Fruit fly (Drosophila melanogaster) whole organism, embryonic: ENCODE results near the gene awd.

ENCODE experiments used
- Blimp-1 ChIP-seq: fragments of 200-800 bp; sonication (Bioruptor generic); optimal IDR thresholded peaks from 3 replicates; lab custom pipeline; 2018; ENCODE audit warnings: missing biosample characterization, missing genetic modification characterization, mild to moderate bottlenecking, moderate library complexity, missing genetic modification reagents
- CG10267 ChIP-seq: fragments of 200-800 bp; sonication (Bioruptor generic); optimal IDR thresholded peaks from 2 replicates; lab custom pipeline; 2018; ENCODE audit warnings: missing biosample characterization, mild to moderate bottlenecking, missing genetic modification characterization, moderate library complexity
- CG14441 ChIP-seq: fragments of 200-800 bp; sonication (Bioruptor generic); IDR thresholded peaks from 2 replicates; pipeline ENCODE4 v1.3.6; 2022; ENCODE audit warnings: missing biosample characterization, missing genetic modification characterization
- CG14965 ChIP-seq: fragments of 200-800 bp; sonication (Bioruptor generic); optimal IDR thresholded peaks from 2 replicates; lab custom pipeline; 2016; ENCODE audit warnings: missing biosample characterization, missing genetic modification characterization, borderline replicate concordance
- CG1529 ChIP-seq: fragments of 200-800 bp; sonication (Bioruptor generic); optimal IDR thresholded peaks from 3 replicates; lab custom pipeline; 2018; ENCODE audit warnings: missing biosample characterization, missing genetic modification characterization
- CG17328 ChIP-seq: fragments of 200-800 bp; sonication (Bioruptor generic); IDR thresholded peaks from 2 replicates; pipeline ENCODE4 v1.3.6; 2022; ENCODE audit warnings: missing biosample characterization, missing genetic modification characterization
- CG17359 ChIP-seq: fragments of 200-800 bp; sonication (Bioruptor generic); optimal IDR thresholded peaks from 3 replicates; lab custom pipeline; 2018; ENCODE audit warnings: missing biosample characterization, mild to moderate bottlenecking, missing genetic modification characterization, moderate library complexity
- CG17612 ChIP-seq: fragments of 200-800 bp; sonication (Bioruptor generic); IDR thresholded peaks from 2 replicates; pipeline ENCODE4 v1.3.6; 2022; ENCODE audit warnings: missing biosample characterization, missing genetic modification characterization
- CG30403 ChIP-seq: fragments of 200-800 bp; sonication (Bioruptor generic); optimal IDR thresholded peaks from 3 replicates; lab custom pipeline; 2016; ENCODE audit warnings: missing biosample characterization, missing genetic modification characterization
- CG34224 ChIP-seq: fragments of 200-800 bp; sonication (Bioruptor generic); IDR thresholded peaks from 3 replicates; pipeline ENCODE4 v1.3.6; 2022; ENCODE audit warnings: missing biosample characterization, missing genetic modification characterization; ENCODE audit not compliant: partially characterized antibody
- CG4404 ChIP-seq: fragments of 200-800 bp; sonication (Bioruptor generic); IDR thresholded peaks from 2 replicates; pipeline ENCODE4 v1.3.6; 2022; ENCODE audit warnings: missing biosample characterization, missing genetic modification characterization
- CG4424 ChIP-seq: fragments of 200-800 bp; sonication (Bioruptor generic); optimal IDR thresholded peaks from 3 replicates; lab custom pipeline; 2016; ENCODE audit warnings: missing biosample characterization, missing genetic modification characterization
- CG4707 ChIP-seq: fragments of 200-800 bp; sonication (Bioruptor generic); optimal IDR thresholded peaks from 2 replicates; lab custom pipeline; 2018; ENCODE audit warnings: missing biosample characterization, mild to moderate bottlenecking, missing genetic modification characterization, moderate library complexity
- CG7556 ChIP-seq: fragments of 200-800 bp; sonication (Bioruptor generic); optimal IDR thresholded peaks from 2 replicates; lab custom pipeline; 2017; ENCODE audit warnings: missing biosample characterization, mild to moderate bottlenecking, missing genetic modification characterization
- CG7786 ChIP-seq: fragments of 200-800 bp; sonication (Bioruptor generic); optimal IDR thresholded peaks from 2 replicates; lab custom pipeline; 2016; ENCODE audit warnings: missing biosample characterization, missing genetic modification characterization
- CG9437 ChIP-seq: fragments of 200-800 bp; sonication (Bioruptor generic); optimal IDR thresholded peaks from 2 replicates; lab custom pipeline; 2018; ENCODE audit warnings: missing biosample characterization, mild to moderate bottlenecking, missing genetic modification characterization
- CG9797 ChIP-seq: fragments of 200-800 bp; sonication (Bioruptor generic); optimal IDR thresholded peaks from 3 replicates; lab custom pipeline; 2018; ENCODE audit warnings: missing biosample characterization, mild to moderate bottlenecking, missing genetic modification characterization
- CG9876 ChIP-seq: fragments of 200-800 bp; sonication (Bioruptor generic); optimal IDR thresholded peaks from 2 replicates; lab custom pipeline; 2016; ENCODE audit warnings: missing biosample characterization, missing genetic modification characterization
- Chrac-16 ChIP-seq: fragments of 200-800 bp; sonication (Bioruptor generic); optimal IDR thresholded peaks from 3 replicates; lab custom pipeline; 2016; ENCODE audit warnings: missing biosample characterization, missing genetic modification characterization
- Dek ChIP-seq: fragments of 200-800 bp; sonication (Bioruptor generic); optimal IDR thresholded peaks from 3 replicates; lab custom pipeline; 2019; ENCODE audit warnings: missing biosample characterization, mild to moderate bottlenecking, missing genetic modification characterization, moderate library complexity
- Ets65A ChIP-seq: fragments of 200-800 bp; sonication (Bioruptor generic); peaks from one replicate; lab custom pipeline; 2016; ENCODE audit warnings: missing biosample characterization, missing genetic modification characterization
- HmgD ChIP-seq: fragments of 200-800 bp; sonication (Bioruptor generic); optimal IDR thresholded peaks from 3 replicates; lab custom pipeline; 2016; ENCODE audit warnings: missing biosample characterization, missing genetic modification characterization
- Hsf ChIP-seq: fragments of 200-800 bp; sonication (Bioruptor generic); optimal IDR thresholded peaks from 3 replicates; lab custom pipeline; 2016; ENCODE audit warnings: missing biosample characterization, missing genetic modification characterization
- Mrtf ChIP-seq: fragments of 200-800 bp; sonication (Bioruptor generic); IDR thresholded peaks from 3 replicates; pipeline ENCODE4 v1.3.6; 2022; ENCODE audit warnings: missing biosample characterization, missing genetic modification characterization
- Poxn ChIP-seq: fragments of 200-800 bp; sonication (Bioruptor generic); IDR thresholded peaks from 2 replicates; pipeline ENCODE4 v1.3.6; 2022; ENCODE audit warnings: missing biosample characterization, missing genetic modification characterization
- Ssrp ChIP-seq: fragments of 200-800 bp; sonication (Bioruptor generic); optimal IDR thresholded peaks from 2 replicates; lab custom pipeline; 2018; ENCODE audit warnings: missing biosample characterization, mild to moderate bottlenecking, missing genetic modification characterization, moderate library complexity
- ac ChIP-seq: fragments of 200-800 bp; sonication (Bioruptor generic); optimal IDR thresholded peaks from 3 replicates; lab custom pipeline; 2017; ENCODE audit warnings: missing biosample characterization, mild to moderate bottlenecking, missing genetic modification characterization
- al ChIP-seq: fragments of 200-800 bp; sonication (Bioruptor generic); IDR thresholded peaks from 2 replicates; pipeline ENCODE4 v1.3.6; 2022; ENCODE audit warnings: missing biosample characterization, missing genetic modification characterization
- ara ChIP-seq: fragments of 200-800 bp; sonication (Bioruptor generic); IDR thresholded peaks from 2 replicates; pipeline ENCODE4 v1.3.6; 2022; ENCODE audit warnings: missing biosample characterization, missing genetic modification characterization
- cwo ChIP-seq: fragments of 200-800 bp; sonication (Bioruptor generic); optimal IDR thresholded peaks from 3 replicates; lab custom pipeline; 2017; ENCODE audit warnings: missing biosample characterization, missing genetic modification characterization, mild to moderate bottlenecking, moderate library complexity, missing genetic modification reagents
- dan ChIP-seq: fragments of 200-800 bp; sonication (Bioruptor generic); IDR thresholded peaks from 2 replicates; pipeline ENCODE4 v1.3.6; 2022; ENCODE audit warnings: missing biosample characterization, missing genetic modification characterization
- eyg ChIP-seq: fragments of 200-800 bp; sonication (Bioruptor generic); optimal IDR thresholded peaks from 3 replicates; lab custom pipeline; 2016; ENCODE audit warnings: missing biosample characterization, missing genetic modification characterization
- ftz-f1 ChIP-seq: fragments of 200-800 bp; sonication (Bioruptor generic); optimal IDR thresholded peaks from 2 replicates; lab custom pipeline; 2016; ENCODE audit warnings: missing biosample characterization, missing genetic modification characterization
- gcm ChIP-seq: fragments of 200-800 bp; sonication (Bioruptor generic); optimal IDR thresholded peaks from 2 replicates; lab custom pipeline; 2019; ENCODE audit warnings: missing biosample characterization, mild to moderate bottlenecking, missing genetic modification characterization, moderate library complexity
- gfzf ChIP-seq: fragments of 200-800 bp; sonication (Bioruptor generic); optimal IDR thresholded peaks from 2 replicates; lab custom pipeline; 2016; ENCODE audit warnings: missing biosample characterization, mild to moderate bottlenecking, missing genetic modification characterization, moderate library complexity
- gsb ChIP-seq: fragments of 200-800 bp; sonication (Bioruptor generic); IDR thresholded peaks from 2 replicates; pipeline ENCODE4 v1.3.6; 2022; ENCODE audit warnings: missing biosample characterization, missing genetic modification characterization
- jigr1 ChIP-seq: fragments of 200-800 bp; sonication (Bioruptor generic); IDR thresholded peaks from 3 replicates; pipeline ENCODE4 v1.3.6; 2022; ENCODE audit warnings: missing biosample characterization, missing genetic modification characterization
- jumu ChIP-seq: fragments of 200-800 bp; sonication (Bioruptor generic); optimal IDR thresholded peaks from 3 replicates; lab custom pipeline; 2016; ENCODE audit warnings: missing biosample characterization, missing genetic modification characterization
- odd ChIP-seq: fragments of 200-800 bp; sonication (Bioruptor generic); optimal IDR thresholded peaks from 2 replicates; lab custom pipeline; 2017; ENCODE audit warnings: missing biosample characterization, mild to moderate bottlenecking, missing genetic modification characterization
- pfk ChIP-seq: fragments of 200-800 bp; sonication (Bioruptor generic); optimal IDR thresholded peaks from 2 replicates; lab custom pipeline; 2018; ENCODE audit warnings: missing biosample characterization, mild to moderate bottlenecking, missing genetic modification characterization, moderate library complexity
- pita ChIP-seq: fragments of 200-800 bp; sonication (Bioruptor generic); optimal IDR thresholded peaks from 2 replicates; lab custom pipeline; 2017; ENCODE audit warnings: missing biosample characterization, mild to moderate bottlenecking, missing genetic modification characterization
- prd ChIP-seq, 3 experiments: fragments of >200 bp in 2 of 3; fragments of 200-800 bp in 1 of 3; sonication (Bioruptor generic) in 1 of 3; optimal IDR thresholded peaks in 2 of 3; IDR thresholded peaks in 1 of 3; 2 replicates in 2 of 3; 3 replicates in 1 of 3; pipeline versions ENCODE4 v1.3.6 to Lab custom; 2017 to 2022; ENCODE audit warnings: missing biosample characterization in 1 of 3, missing genetic modification characterization in 1 of 3
- sens-2 ChIP-seq: fragments of 200-800 bp; sonication (Bioruptor generic); IDR thresholded peaks from 2 replicates; pipeline ENCODE4 v1.3.6; 2022; ENCODE audit warnings: missing biosample characterization, missing genetic modification characterization
- slp2 ChIP-seq: fragments of 200-800 bp; sonication (Bioruptor generic); optimal IDR thresholded peaks from 2 replicates; lab custom pipeline; 2016; ENCODE audit warnings: missing biosample characterization, missing genetic modification characterization
- sqz ChIP-seq: fragments of 200-800 bp; sonication (Bioruptor generic); optimal IDR thresholded peaks from 3 replicates; lab custom pipeline; 2018; ENCODE audit warnings: missing biosample characterization, mild to moderate bottlenecking, missing genetic modification characterization
- vnd ChIP-seq: fragments of 200-800 bp; sonication (Bioruptor generic); IDR thresholded peaks from 3 replicates; pipeline ENCODE4 v1.3.6; 2022; ENCODE audit warnings: missing biosample characterization, missing genetic modification characterization; ENCODE audit not compliant: partially characterized antibody
- zen ChIP-seq: fragments of 200-800 bp; sonication (Bioruptor generic); optimal IDR thresholded peaks from 3 replicates; lab custom pipeline; 2018; ENCODE audit warnings: missing biosample characterization, mild to moderate bottlenecking, missing genetic modification characterization, moderate library complexity

The awd gene

dm6 chr3R:31706895-31707238, 39.0 kb downstream of the awd start (continued):
- TF ChIP-seq CG4707 (GFP tag; lab: Kevin White, UChicago) (no peak), Chrac-16 (GFP tag; lab: Kevin White, UChicago) (peak; percentile 10), Mrtf (GFP tag; lab: Robert Waterston, UW) (no peak), ac (GFP tag; lab: Kevin White, UChicago) (peak; percentile 38), Poxn (GFP tag; lab: Robert Waterston, UW) (no peak), Ssrp (tag; lab: Kevin White, UChicago) (no peak), CG7556 (GFP tag; lab: Kevin White, UChicago) (no peak), pfk (GFP tag; lab: Kevin White, UChicago) (no peak), CG9876 (GFP tag; lab: Kevin White, UChicago) (no peak), CG10267 (tag; lab: Kevin White, UChicago) (peak; percentile 2), slp2 (GFP tag; lab: Kevin White, UChicago) (no peak), CG30403 (no peak), pita (GFP tag; lab: Kevin White, UChicago) (no peak), ara (GFP tag; lab: Robert Waterston, UW) (peak; percentile 41; the same call in 1 of the 2 replicates), cwo (no peak), CG1529 (no peak), Ets65A (GFP tag; lab: Kevin White, UChicago) (peak; percentile 72), CG17612 (GFP tag; lab: Robert Waterston, UW) (no peak), Blimp-1 (GFP tag; lab: Kevin White, UChicago) (no peak), dan (GFP tag; lab: Robert Waterston, UW) (no peak), CG4424 (GFP tag; lab: Kevin White, UChicago) (peak; percentile 6), ftz-f1 (GFP tag; lab: Kevin White, UChicago) (no peak), gcm (GFP tag; lab: Kevin White, UChicago) (no peak), prd (optimal IDR thresholded peaks at IDR 0.05; lab: Kevin White, UChicago) (no peak), prd (GFP tag; IDR thresholded peaks at IDR 0.05; lab: Robert Waterston, UW) (peak; percentile 73; the same call in 2 of the 3 replicates), HmgD (GFP tag; lab: Kevin White, UChicago) (no peak), CG4404 (GFP tag; lab: Robert Waterston, UW) (no peak), CG17328 (GFP tag; lab: Robert Waterston, UW) (no peak), CG14965 (no peak), CG7786 (GFP tag; lab: Kevin White, UChicago) (no peak), jumu (GFP tag; lab: Kevin White, UChicago) (no peak), sqz (GFP tag; lab: Kevin White, UChicago) (no peak), zen (tag; lab: Kevin White, UChicago) (peak; percentile 48), CG9437 (GFP tag; lab: Kevin White, UChicago) (no peak), gsb (GFP tag; lab: Robert Waterston, UW) (no peak), Dek (tag; lab: Kevin White, UChicago) (no peak), CG9797 (GFP tag; lab: Kevin White, UChicago) (no peak), Hsf (GFP tag; lab: Kevin White, UChicago) (peak; percentile 4), CG34224 (GFP tag; lab: Robert Waterston, UW) (no peak), jigr1 (no peak), vnd (GFP tag; lab: Robert Waterston, UW) (no peak), eyg (GFP tag; lab: Kevin White, UChicago) (no peak), al (GFP tag; lab: Robert Waterston, UW) (no peak), CG14441 (no peak), sens-2 (no peak), odd (GFP tag; lab: Kevin White, UChicago) (no peak), CG17359 (tag; lab: Kevin White, UChicago) (no peak), gfzf (GFP tag; lab: Kevin White, UChicago) (no peak)
- TF ChIP-seq, all 482 proteins: peak for 44
